Worm (Caenorhabditis elegans): ENCODE results near the gene R04B5.6.

R04B5.6 gene

ce11 chrV:10087103-10087502 is 2.1 kb downstream of the R04B5.6 start, which contains the start of gene R04B5.5:
TSS of gene R04B5.5 (plus strand) at chrV:10087480.
- peak; percentile 33 for TF ChIP-seq lin-40 (tag; optimal IDR thresholded peaks at IDR 0.05)
- no peak for TF ChIP-seq zfh-2 (GFP tag; conservative IDR thresholded peaks at IDR 0.05)
- peak; percentile 58 for TF ChIP-seq nhr-80 (tag; optimal IDR thresholded peaks at IDR 0.05)

DNA sequence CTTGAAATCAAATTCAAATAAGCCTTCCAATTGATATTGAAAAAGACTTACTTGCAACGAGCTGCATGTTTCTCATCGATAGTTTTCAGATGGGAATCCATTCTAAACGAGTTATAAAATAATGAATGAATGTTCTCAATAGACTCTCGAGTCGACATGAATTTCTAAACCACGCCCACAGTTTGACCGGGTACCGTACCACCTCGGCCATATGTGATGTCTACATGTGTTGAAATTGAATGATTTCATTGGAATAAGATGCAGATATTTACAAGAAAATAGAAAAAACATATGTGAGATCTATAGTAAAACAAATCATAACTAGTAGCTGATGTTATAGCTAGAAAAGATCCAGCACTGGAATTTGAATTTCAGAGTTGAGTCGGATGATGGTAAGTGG is 5.5 kb downstream of the R04B5.6 start, which contains the start of gene R04B5.7:
Gene R04B5.7, minus strand, starts transcription at position 101 of the 400 bp plus-strand sequence.
- TF ChIP-seq somi-1 (GFP tag; optimal IDR thresholded peaks at IDR 0.05), result no peak

DNA sequence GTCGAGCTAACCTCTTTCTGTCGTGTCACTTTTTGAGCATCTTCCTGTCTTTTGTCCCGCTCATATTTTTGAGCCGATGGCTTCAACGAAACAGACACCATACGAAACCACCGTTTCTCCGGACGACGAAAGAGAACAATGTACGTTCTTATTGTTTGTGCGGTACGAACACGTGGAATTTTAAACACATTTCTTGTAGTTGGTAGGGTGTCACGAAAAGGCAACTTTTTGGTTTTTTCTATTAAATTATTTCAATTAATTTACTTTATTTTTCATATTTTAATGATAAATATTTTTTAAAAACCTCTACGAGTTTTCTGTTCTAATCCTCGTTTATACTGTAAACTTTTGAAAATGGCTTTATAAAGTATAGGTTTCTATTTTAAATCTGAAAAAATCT is 6.2 kb downstream of the R04B5.6 start, which contains the start of gene R04B5.11:
Gene R04B5.11, minus strand, starts transcription at position 101 of the 400 bp plus-strand sequence.
- TF ChIP-seq lir-1 (GFP tag; conservative IDR thresholded peaks at IDR 0.05) (no peak), atf-7 (tag; optimal IDR thresholded peaks at IDR 0.05) (no peak), T07F8.4 (tag; optimal IDR thresholded peaks at IDR 0.05) (no peak), mcd-1 (GFP tag; IDR thresholded peaks at IDR 0.05) (no peak), akir-1 (GFP tag; optimal IDR thresholded peaks at IDR 0.05) (no peak), F33H1.4 (GFP tag; IDR thresholded peaks at IDR 0.05) (no peak), lin-54 (GFP tag; optimal IDR thresholded peaks at IDR 0.05) (no peak), repo-1 (tag; optimal IDR thresholded peaks at IDR 0.05) (no peak), C17E4.6 (GFP tag; IDR thresholded peaks at IDR 0.05) (no peak)

- TF ChIP-seq ceh-40 (GFP tag; IDR thresholded peaks at IDR 0.05) (no peak), hmg-20 (GFP tag; IDR thresholded peaks at IDR 0.05) (no peak), tlf-1 (GFP tag; optimal IDR thresholded peaks at IDR 0.05) (no peak), ztf-3 (GFP tag; optimal IDR thresholded peaks at IDR 0.05) (no peak), nfya-1 (tag; optimal IDR thresholded peaks at IDR 0.05; ENCODE audit: borderline replicate concordance, insufficient read depth) (no peak), Y56A3A.18 (GFP tag; IDR thresholded peaks at IDR 0.05) (no peak)
These were observed 9.4 kb downstream of the R04B5.6 start, which contains the start of gene srd-49 for ce11 chrV:10094374-10094773. TSS of gene srd-49 (plus strand) at chrV:10094674.

ce11 chrV:10096932-10097331 is 12.0 kb downstream of the R04B5.6 start:
- peak; percentile 62 for TF ChIP-seq nhr-80 (tag; optimal IDR thresholded peaks at IDR 0.05)
- no peak for TF ChIP-seq snpc-1.1 (tag; optimal IDR thresholded peaks at IDR 0.05; ENCODE audit: insufficient read depth)

DNA sequence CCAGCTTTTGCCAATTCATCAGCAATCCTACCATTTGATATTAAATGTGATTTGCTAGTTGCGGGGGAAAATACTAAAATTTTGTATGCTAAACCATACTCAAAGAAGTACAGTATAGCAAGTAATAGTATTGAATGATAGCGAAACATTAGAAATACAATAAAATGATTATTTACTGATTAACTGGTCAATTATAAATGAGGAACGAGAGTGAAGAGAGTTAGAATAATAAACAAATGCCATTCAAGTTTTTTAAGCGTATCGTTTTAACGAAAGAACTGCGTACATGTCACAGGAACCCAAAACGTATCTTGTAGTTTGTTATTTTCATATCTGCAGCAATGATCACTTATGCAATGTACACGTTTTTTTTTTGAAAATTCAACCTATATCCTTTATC is 13.5 kb downstream of the R04B5.6 start, which contains the start of gene ugt-47:
Gene ugt-47, minus strand, starts transcription at position 169 of the 400 bp plus-strand sequence.
- TF ChIP-seq nhr-80 (tag; optimal IDR thresholded peaks at IDR 0.05) (peak; percentile 52), ztf-3 (GFP tag; optimal IDR thresholded peaks at IDR 0.05) (no peak), unc-62 (GFP tag; optimal IDR thresholded peaks at IDR 0.05) (peak; percentile 14), ztf-25 (GFP tag; IDR thresholded peaks at IDR 0.05) (no peak)

ce11 chrV:10101916-10102315 is 17.0 kb downstream of the R04B5.6 start, which contains the start of gene C08B6.14:
TSS of gene C08B6.14 (minus strand) at chrV:10102016.
- TF ChIP-seq madf-10 (tag; optimal IDR thresholded peaks at IDR 0.05), result no peak
- no peak for TF ChIP-seq C06A6.2 (GFP tag; conservative IDR thresholded peaks at IDR 0.05)
- TF ChIP-seq Y53G8AR.9 (GFP tag; conservative IDR thresholded peaks at IDR 0.05), result no peak
- TF ChIP-seq T26A5.8 (tag; optimal IDR thresholded peaks at IDR 0.05), result no peak
- no peak for TF ChIP-seq ztf-6 (GFP tag; IDR thresholded peaks at IDR 0.05)

All from whole organism, young adult.